Worm (Caenorhabditis elegans): ENCODE results near the gene F59F3.6.

ce11 chrX:11033128-11033951, 34.3 kb upstream of the F59F3.6 start:
- TF ChIP-seq F37D6.2 (tag; optimal IDR thresholded peaks at IDR 0.05) (no peak), nhr-10 (tag; optimal IDR thresholded peaks at IDR 0.05) (no peak), lsy-2 (tag; optimal IDR thresholded peaks at IDR 0.05) (no peak), pha-4 (GFP tag; IDR thresholded peaks at IDR 0.05) (no peak), pha-4 (tag; optimal IDR thresholded peaks at IDR 0.05) (no peak), ces-1 (GFP tag; optimal IDR thresholded peaks at IDR 0.05) (no peak), ceh-32 (tag; optimal IDR thresholded peaks at IDR 0.05; ENCODE audit: poor library complexity) (no peak), ama-1 (optimal IDR thresholded peaks at IDR 0.05) (no peak), Y48G9A.11 (GFP tag; IDR thresholded peaks at IDR 0.05) (no peak), rbr-2 (tag; optimal IDR thresholded peaks at IDR 0.05) (no peak), nhr-237 (tag; optimal IDR thresholded peaks at IDR 0.05) (no peak), nhr-6 (tag; optimal IDR thresholded peaks at IDR 0.05) (no peak), snpc-4 (tag; optimal IDR thresholded peaks at IDR 0.05) (no peak), nhr-11 (tag; optimal IDR thresholded peaks at IDR 0.05) (no peak)

Data from whole organism, L4 larva.